Fruit fly (Drosophila melanogaster): ENCODE data around the gene alpha-Est10.

The alpha-Est10 gene

DNA sequence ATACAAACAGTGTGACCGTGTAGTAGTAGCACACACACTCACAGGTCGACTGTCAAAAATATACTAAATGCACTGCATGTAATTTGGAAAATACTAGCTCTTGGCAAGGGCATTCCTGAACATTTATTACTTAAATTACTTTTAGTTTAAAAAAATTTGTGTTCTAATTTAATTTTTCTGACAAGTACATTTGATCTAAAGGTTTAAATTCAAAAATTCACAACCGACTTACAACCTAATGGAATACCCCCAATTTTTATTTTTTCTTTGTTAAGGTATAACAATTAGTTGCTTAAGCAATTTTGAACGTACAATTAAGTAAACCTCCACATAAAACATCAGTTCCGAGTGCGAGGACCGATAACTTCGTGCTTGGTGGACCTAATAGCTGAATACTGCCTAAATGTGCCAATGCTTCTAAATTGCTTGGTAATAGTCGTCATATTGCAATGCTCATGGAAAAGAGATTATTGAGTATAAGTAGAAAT, 19.8 kb downstream of the alpha-Est10 start, which contains the start of gene CG1142 (continued):
- TF ChIP-seq CG17829 (tag; optimal IDR thresholded peaks at IDR 0.05) (peak; percentile 100), cad (GFP tag; optimal IDR thresholded peaks at IDR 0.05) (no peak), kni (GFP tag; optimal IDR thresholded peaks at IDR 0.05) (peak; percentile 89), salm (tag; optimal IDR thresholded peaks at IDR 0.05) (peak; percentile 99), Fer1 (GFP tag; optimal IDR thresholded peaks at IDR 0.05) (peak; percentile 98), Sry-δ (GFP tag; optimal IDR thresholded peaks at IDR 0.05) (peak; percentile 73), CG2199 (GFP tag; IDR thresholded peaks at IDR 0.05) (peak; percentile 98), CG1647 (GFP tag; optimal IDR thresholded peaks at IDR 0.05) (peak; percentile 92), kah (GFP tag; optimal IDR thresholded peaks at IDR 0.05) (peak; percentile 95), crol (GFP tag; IDR thresholded peaks at IDR 0.05) (peak; percentile 81), vvl (GFP tag; IDR thresholded peaks at IDR 0.05) (peak; percentile 99), CG18619 (GFP tag; optimal IDR thresholded peaks at IDR 0.05) (peak; percentile 96), bigmax (GFP tag; optimal IDR thresholded peaks at IDR 0.05) (peak; percentile 67), bab2 (GFP tag; optimal IDR thresholded peaks at IDR 0.05) (peak; percentile 97), CG3726 (GFP tag; IDR thresholded peaks at IDR 0.05) (peak; percentile 99), CG30403 (GFP tag; optimal IDR thresholded peaks at IDR 0.05) (peak; percentile 98), CG8765 (GFP tag; IDR thresholded peaks at IDR 0.05) (peak; percentile 98), Ravus (GFP tag; IDR thresholded peaks at IDR 0.05) (peak; percentile 95), CG6654 (GFP tag; optimal IDR thresholded peaks at IDR 0.05) (peak; percentile 89), CG10565 (GFP tag; optimal IDR thresholded peaks at IDR 0.05) (peak; percentile 95), Hr78 (GFP tag; optimal IDR thresholded peaks at IDR 0.05) (peak in 1 of 2 experiments; percentile 92), nmo (GFP tag; optimal IDR thresholded peaks at IDR 0.05) (peak; percentile 99), B-H2 (GFP tag; optimal IDR thresholded peaks at IDR 0.05) (peak; percentile 97), CG15269 (tag; optimal IDR thresholded peaks at IDR 0.05) (peak; percentile 99), CG10462 (GFP tag; optimal IDR thresholded peaks at IDR 0.05) (peak; percentile 98), oc (tag; optimal IDR thresholded peaks at IDR 0.05) (peak; percentile 99), Adf1 (GFP tag; IDR thresholded peaks at IDR 0.05) (peak; percentile 84), CG10209 (GFP tag; optimal IDR thresholded peaks at IDR 0.05) (peak; percentile 98), E2f2 (GFP tag; IDR thresholded peaks at IDR 0.05) (peak; percentile 86), gem (tag; optimal IDR thresholded peaks at IDR 0.05) (peak; percentile 100), CG3838 (GFP tag; optimal IDR thresholded peaks at IDR 0.05) (peak; percentile 96), tap (tag; optimal IDR thresholded peaks at IDR 0.05) (peak; percentile 99), HLH4C (GFP tag; IDR thresholded peaks at IDR 0.05; ENCODE audit: partially characterized antibody) (no peak), Hmx (GFP tag; optimal IDR thresholded peaks at IDR 0.05) (peak; percentile 92), ato (GFP tag; IDR thresholded peaks at IDR 0.05; ENCODE audit: partially characterized antibody) (no peak), ems (GFP tag; optimal IDR thresholded peaks at IDR 0.05) (peak; percentile 95), unpg (GFP tag; optimal IDR thresholded peaks at IDR 0.05) (peak; percentile 100), pb (GFP tag; optimal IDR thresholded peaks at IDR 0.05) (peak; percentile 92), Doc2 (GFP tag; IDR thresholded peaks at IDR 0.05) (peak; percentile 76), CG11695 (GFP tag; IDR thresholded peaks at IDR 0.05) (peak; percentile 99), CkIIα-i1 (GFP tag; IDR thresholded peaks at IDR 0.05) (peak; percentile 94), eyg (GFP tag; optimal IDR thresholded peaks at IDR 0.05) (peak; percentile 94), jumu (GFP tag; optimal IDR thresholded peaks at IDR 0.05) (peak; percentile 92), CG9609 (GFP tag; optimal IDR thresholded peaks at IDR 0.05) (peak; percentile 96), Elba2 (GFP tag; optimal IDR thresholded peaks at IDR 0.05) (peak; percentile 96), tna (GFP tag; IDR thresholded peaks at IDR 0.05; ENCODE audit: partially characterized antibody) (no peak), CG9215 (GFP tag; IDR thresholded peaks at IDR 0.05) (peak; percentile 94), CG17612 (GFP tag; IDR thresholded peaks at IDR 0.05) (peak; percentile 92), p53 (GFP tag; optimal IDR thresholded peaks at IDR 0.05) (peak; percentile 79), ftz-f1 (GFP tag; optimal IDR thresholded peaks at IDR 0.05) (peak; percentile 53), pzg (GFP tag; optimal IDR thresholded peaks at IDR 0.05) (peak; percentile 65)
